Worm (Caenorhabditis elegans) whole organism, L4 larva: Measurements from ENCODE around the gene cdl-1.

Source experiments
- F49E8.2 ChIP-seq: sonication (generic microtip); optimal IDR thresholded peaks from 2 replicates; lab custom pipeline; 2016; ENCODE audit warnings: missing compliant biosample characterization, mild to moderate bottlenecking, missing genetic modification characterization, borderline replicate concordance
- Y75B8A.6 ChIP-seq: fragments of 200-800 bp; sonication (Bioruptor generic); IDR thresholded peaks from 2 replicates; pipeline ENCODE4 v1.3.6; 2022; ENCODE audit warnings: missing genetic modification reagents, missing genetic modification characterization, missing compliant biosample characterization
- ZK337.2 ChIP-seq: fragments of 200-800 bp; sonication (Bioruptor generic); IDR thresholded peaks from 2 replicates; pipeline ENCODE4 v1.3.6; 2022; ENCODE audit warnings: missing genetic modification reagents, missing genetic modification characterization, missing compliant biosample characterization
- ZK546.5 ChIP-seq, 2 experiments: sonication (generic microtip); optimal IDR thresholded peaks; 2 replicates each; lab custom pipeline; 2017; ENCODE audit warnings: missing biosample characterization in 2 of 2, missing genetic modification characterization in 2 of 2
- aha-1 ChIP-seq: fragments of 150-350 bp; peaks from one replicate; lab custom pipeline; 2014; ENCODE audit warnings: missing biosample characterization, missing genetic modification characterization
- arid-1 ChIP-seq: fragments of 200-800 bp; sonication (Bioruptor generic); conservative IDR thresholded peaks from 2 replicates; pipeline ENCODE4 v1.3.6; 2022; ENCODE audit warnings: missing genetic modification reagents, missing genetic modification characterization, missing compliant biosample characterization
- ceh-28 ChIP-seq: fragments of 150-350 bp; optimal IDR thresholded peaks from 2 replicates; lab custom pipeline; 2014; ENCODE audit warnings: missing biosample characterization, missing genetic modification reagents, missing genetic modification characterization
- ceh-62 ChIP-seq: sonication (generic microtip); optimal IDR thresholded peaks from 2 replicates; lab custom pipeline; 2017; ENCODE audit warnings: missing biosample characterization, missing genetic modification characterization
- ceh-82 ChIP-seq: sonication (generic microtip); optimal IDR thresholded peaks from 2 replicates; lab custom pipeline; 2017; ENCODE audit warnings: missing biosample characterization, missing genetic modification characterization
- ces-1 ChIP-seq: fragments of 150-350 bp; sonication (generic microtip); optimal IDR thresholded peaks from 4 replicates; lab custom pipeline; 2014; ENCODE audit warnings: missing biosample characterization, missing genetic modification reagents, missing genetic modification characterization
- ctbp-1 ChIP-seq: fragments of 200-800 bp; sonication (Bioruptor generic); IDR thresholded peaks from 2 replicates; pipeline ENCODE4 v1.3.6; 2022; ENCODE audit warnings: missing genetic modification reagents, missing genetic modification characterization, missing compliant biosample characterization
- fkh-10 ChIP-seq: fragments of 150-350 bp; optimal IDR thresholded peaks from 2 replicates; lab custom pipeline; 2014; ENCODE audit warnings: missing biosample characterization, missing genetic modification reagents, missing genetic modification characterization
- lin-13 ChIP-seq: fragments of 150-350 bp; optimal IDR thresholded peaks from 2 replicates; lab custom pipeline; 2014; ENCODE audit warnings: missing biosample characterization, missing genetic modification reagents, missing genetic modification characterization
- lin-29 ChIP-seq: fragments of 200-800 bp; sonication (Bioruptor generic); IDR thresholded peaks from 2 replicates; pipeline ENCODE4 v1.3.6; 2022; ENCODE audit warnings: missing genetic modification reagents, missing genetic modification characterization, missing compliant biosample characterization
- lsy-2 ChIP-seq, 2 experiments: fragments of 150-350 bp in 1 of 2; sonication (generic microtip) in 1 of 2; optimal IDR thresholded peaks; 2 replicates each; lab custom pipeline; 2014 to 2017; ENCODE audit warnings: missing biosample characterization in 2 of 2, missing genetic modification characterization in 2 of 2
- mep-1 ChIP-seq: fragments of 150-350 bp; sonication (generic microtip); optimal IDR thresholded peaks from 3 replicates; lab custom pipeline; 2014; ENCODE audit warnings: missing biosample characterization, missing genetic modification characterization
- mes-2 ChIP-seq: sonication (generic microtip); optimal IDR thresholded peaks from 2 replicates; lab custom pipeline; 2016; ENCODE audit warnings: missing genotype, mild to moderate bottlenecking, missing genetic modification characterization, missing compliant biosample characterization; ENCODE audit not compliant: poor library complexity, severe bottlenecking
- mxl-2 ChIP-seq: fragments of 200-800 bp; sonication (Bioruptor generic); conservative IDR thresholded peaks from 2 replicates; pipeline ENCODE4 v1.3.6; 2022; ENCODE audit warnings: missing genetic modification reagents, missing genetic modification characterization, missing compliant biosample characterization
- mxl-3 ChIP-seq: fragments of 200-800 bp; sonication (Bioruptor generic); optimal IDR thresholded peaks from 2 replicates; lab custom pipeline; 2018; ENCODE audit warnings: mild to moderate bottlenecking, missing genetic modification characterization, missing compliant biosample characterization
- nhr-237 ChIP-seq: sonication (generic microtip); optimal IDR thresholded peaks from 2 replicates; lab custom pipeline; 2017; ENCODE audit warnings: missing biosample characterization, missing genetic modification characterization
- nhr-25 ChIP-seq: sonication (generic microtip); optimal IDR thresholded peaks from 2 replicates; lab custom pipeline; 2017; ENCODE audit warnings: missing genetic modification characterization, mild to moderate bottlenecking, missing compliant biosample characterization, antibody characterized with exemption, moderate library complexity, borderline replicate concordance; ENCODE audit not compliant: insufficient read depth
- php-3 ChIP-seq: fragments of 200-800 bp; sonication (Bioruptor generic); IDR thresholded peaks from 2 replicates; pipeline ENCODE4 v1.3.6; 2022; ENCODE audit warnings: missing genetic modification reagents, missing genetic modification characterization, missing compliant biosample characterization
- pqm-1 ChIP-seq: sonication (generic microtip); optimal IDR thresholded peaks from 2 replicates; lab custom pipeline; 2017; ENCODE audit warnings: missing biosample characterization, missing genetic modification characterization
- snpc-1.2 ChIP-seq: fragments of 200-800 bp; sonication (Bioruptor generic); IDR thresholded peaks from 2 replicates; pipeline ENCODE4 v1.3.6; 2022; ENCODE audit warnings: missing genetic modification reagents, missing genetic modification characterization, missing compliant biosample characterization
- unc-62 ChIP-seq, 3 experiments: fragments of 150-350 bp in 1 of 3; sonication (generic microtip); optimal IDR thresholded peaks in 2 of 3; peaks in 1 of 3; 1 replicate in 1 of 3; 2 replicates in 2 of 3; lab custom pipeline; 2014 to 2017; ENCODE audit warnings: missing biosample characterization in 3 of 3, missing genetic modification characterization in 3 of 3, missing genetic modification reagents in 3 of 3, missing genotype in 1 of 3
- zip-2 ChIP-seq: fragments of 150-350 bp; optimal IDR thresholded peaks from 2 replicates; lab custom pipeline; 2014; ENCODE audit warnings: missing biosample characterization, missing genetic modification characterization
- ztf-7 ChIP-seq: fragments of 150-350 bp; optimal IDR thresholded peaks from 2 replicates; lab custom pipeline; 2014; ENCODE audit warnings: missing biosample characterization, missing genetic modification characterization

Gene cdl-1

DNA sequence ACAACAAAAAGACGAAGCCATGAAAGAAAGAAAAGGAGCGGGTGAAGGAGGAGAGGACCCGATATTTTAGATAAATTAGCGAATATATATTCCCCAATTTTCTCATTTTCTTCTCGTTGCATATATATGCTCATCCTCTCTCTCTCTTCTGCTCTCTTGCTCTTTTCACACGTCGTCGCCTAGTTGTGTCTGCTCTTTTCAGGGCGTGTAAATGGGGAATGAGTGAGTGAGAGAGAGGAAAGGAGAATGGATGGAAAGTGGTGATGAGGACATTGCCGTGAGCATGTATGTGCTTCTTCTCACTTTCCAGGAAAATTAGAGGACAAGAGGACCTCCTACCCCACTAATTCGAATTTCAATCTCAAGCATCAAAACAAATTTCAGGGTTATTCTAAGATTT is 29.8 kb upstream of the cdl-1 start:
- TF ChIP-seq aha-1 (tag; lab: Kevin White, UChicago): no peak

DNA sequence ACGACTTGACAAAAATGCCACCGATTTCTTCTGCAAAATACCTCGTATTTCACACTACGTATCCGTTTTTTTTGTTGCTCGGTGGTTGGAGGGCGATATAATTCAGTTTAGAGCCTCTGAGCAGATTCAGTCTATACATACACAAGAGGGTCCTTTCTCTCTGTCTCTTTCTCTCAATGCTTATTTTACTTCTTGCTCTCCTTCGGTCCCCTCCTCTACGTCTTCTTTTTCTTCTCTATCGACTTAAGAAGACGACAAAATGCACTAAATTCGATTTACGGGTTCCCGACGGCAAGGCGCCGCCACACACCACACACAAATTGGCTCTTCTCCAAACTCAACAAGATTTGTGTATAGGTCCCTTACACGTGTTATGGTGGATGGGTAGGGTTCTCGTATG is 26.3 kb upstream of the cdl-1 start:
- TF ChIP-seq nhr-237: no peak
- no peak for TF ChIP-seq snpc-1.2 (GFP tag; lab: Robert Waterston, UW)
- TF ChIP-seq fkh-10: peak; percentile 86
- peak; percentile 88 for TF ChIP-seq ces-1
- peak; percentile 73 for TF ChIP-seq ctbp-1
- peak in 1 of 2 experiments; percentile 14 for TF ChIP-seq lsy-2 (tag; optimal IDR thresholded peaks at IDR 0.05; lab: Kevin White, UChicago)
- TF ChIP-seq aha-1 (tag; lab: Kevin White, UChicago): peak; percentile 26

DNA sequence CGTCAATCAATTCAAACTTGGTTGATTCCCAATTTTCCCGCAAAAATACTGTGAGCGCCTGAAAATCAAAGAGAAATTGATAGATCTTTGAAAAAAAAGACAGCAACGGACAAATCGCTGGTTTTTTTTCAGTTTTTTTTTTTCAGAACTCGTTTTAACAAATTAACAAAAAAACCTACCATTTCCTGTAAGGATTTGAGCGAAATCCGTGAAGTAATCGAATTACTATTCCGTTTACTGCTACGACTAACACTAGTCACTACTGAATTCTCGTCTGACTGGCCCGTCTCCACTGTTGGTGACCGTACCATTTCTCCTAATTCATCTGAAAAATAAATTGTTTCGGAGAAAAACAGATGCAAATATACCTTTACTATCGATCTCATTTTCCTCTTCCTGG is 25.8 kb upstream of the cdl-1 start:
- TF ChIP-seq ZK546.5 (tag; optimal IDR thresholded peaks at IDR 0.05; lab: Kevin White, UChicago): no peak
- peak; percentile 92 for TF ChIP-seq aha-1 (tag; lab: Kevin White, UChicago)
- TF ChIP-seq unc-62 (GFP tag; optimal IDR thresholded peaks at IDR 0.05 in 1 of 2; lab: Kevin White, UChicago): peak in 1 of 2 experiments; percentile 10
- TF ChIP-seq unc-62 (tag; optimal IDR thresholded peaks at IDR 0.05; lab: Kevin White, UChicago): no peak

DNA sequence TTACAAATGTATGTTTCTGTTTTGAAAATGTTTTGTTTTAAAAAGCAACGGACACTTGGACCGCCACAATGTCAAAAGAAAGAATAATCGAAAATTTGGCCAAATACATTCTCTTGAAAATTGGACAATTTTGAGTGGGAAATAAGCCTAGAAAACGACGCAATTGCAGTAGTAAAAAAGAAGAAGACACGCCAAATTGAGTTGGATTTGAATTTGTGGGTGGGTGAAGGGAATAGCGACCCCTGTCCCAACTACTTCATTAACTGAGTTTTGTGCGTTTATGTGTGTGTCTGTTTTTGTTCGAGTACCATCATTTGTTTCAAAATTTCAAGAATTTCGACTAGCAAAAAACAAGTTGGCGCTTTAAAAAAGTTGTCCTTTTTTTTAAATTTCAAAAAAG is 24.5 kb upstream of the cdl-1 start:
- peak in 1 of 2 experiments; percentile 22 for TF ChIP-seq unc-62 (GFP tag; optimal IDR thresholded peaks at IDR 0.05 in 1 of 2; lab: Kevin White, UChicago)
- TF ChIP-seq unc-62 (tag; optimal IDR thresholded peaks at IDR 0.05; lab: Kevin White, UChicago): no peak
- no peak for TF ChIP-seq aha-1 (tag; lab: Kevin White, UChicago)
- no peak for TF ChIP-seq lin-29 (GFP tag; lab: Robert Waterston, UW)

DNA sequence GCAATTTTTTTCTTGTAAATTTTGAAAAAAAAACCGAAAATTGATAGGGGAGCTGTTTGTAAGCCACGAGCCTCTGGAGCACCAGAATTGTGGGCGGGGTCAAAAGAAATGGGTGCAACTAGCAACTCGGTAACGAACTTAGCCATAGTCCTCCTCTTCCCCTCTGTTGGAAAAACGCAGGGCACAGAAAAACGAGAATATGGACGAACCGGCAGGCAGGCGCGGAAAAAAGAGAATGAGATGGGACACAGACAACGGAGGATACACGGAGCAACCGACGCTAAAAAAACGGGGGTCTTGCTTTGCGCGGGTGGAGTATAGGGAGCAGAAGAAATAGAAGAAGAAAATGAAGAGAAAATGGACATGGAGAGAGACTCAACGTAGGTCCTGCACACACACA is 23.6 kb upstream of the cdl-1 start:
- TF ChIP-seq ceh-28 (tag; lab: Kevin White, UChicago): no peak
- TF ChIP-seq Y75B8A.6 (GFP tag; lab: Robert Waterston, UW): no peak
- peak; percentile 68; the same call in 1 of the 2 replicates for TF ChIP-seq ctbp-1
- TF ChIP-seq lsy-2 (tag; optimal IDR thresholded peaks at IDR 0.05; lab: Kevin White, UChicago): no peak
- peak; percentile 86 for TF ChIP-seq aha-1 (tag; lab: Kevin White, UChicago)
- TF ChIP-seq nhr-25 (tag; lab: Kevin White, UChicago): no peak
- TF ChIP-seq fkh-10: peak; percentile 70
- peak; percentile 31 for TF ChIP-seq ces-1
- no peak for TF ChIP-seq mes-2 (tag; lab: Kevin White, UChicago)

DNA sequence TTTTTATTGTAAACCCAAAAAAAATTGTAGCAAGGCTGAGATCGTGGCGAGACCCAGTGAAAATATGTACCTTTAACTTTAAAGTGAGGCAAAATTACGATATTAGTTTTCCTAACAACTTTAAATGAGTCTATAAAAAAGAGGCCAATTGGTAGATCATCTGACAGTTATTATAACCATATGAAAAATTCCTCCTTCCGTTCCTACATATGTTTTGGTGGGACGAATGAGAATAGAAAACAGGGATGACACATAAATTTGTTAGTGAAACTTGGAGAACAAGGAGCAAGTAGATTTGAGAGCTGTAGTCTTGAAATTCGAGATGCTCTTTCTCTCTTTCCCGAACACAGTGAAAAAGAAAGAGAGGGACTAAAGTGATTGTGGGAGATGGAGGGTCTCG is 20.0 kb upstream of the cdl-1 start:
- TF ChIP-seq aha-1 (tag; lab: Kevin White, UChicago) (peak; percentile 91), mep-1 (tag; lab: Kevin White, UChicago) (no peak)
- TF ChIP-seq, all 104 proteins: peak for 1

ce11 chrII:10766773-10767172 is 18.5 kb upstream of the cdl-1 start:
- TF ChIP-seq ceh-62: no peak
- TF ChIP-seq zip-2: no peak
- no peak for TF ChIP-seq lin-13 (GFP tag; lab: Kevin White, UChicago)
- TF ChIP-seq ztf-7 (tag; lab: Kevin White, UChicago): no peak
- TF ChIP-seq lin-29 (GFP tag; lab: Robert Waterston, UW): no peak
- TF ChIP-seq ceh-82 (tag; lab: Kevin White, UChicago): no peak
- no peak for TF ChIP-seq pqm-1 (tag; lab: Kevin White, UChicago)
- no peak for TF ChIP-seq ZK337.2 (GFP tag; lab: Robert Waterston, UW)
- TF ChIP-seq F49E8.2 (tag; lab: Kevin White, UChicago): no peak
- TF ChIP-seq arid-1 (GFP tag; lab: Robert Waterston, UW): no peak
- TF ChIP-seq php-3: no peak
- no peak for TF ChIP-seq mxl-3 (GFP tag; lab: Kevin White, UChicago)
- no peak for TF ChIP-seq mxl-2 (GFP tag; lab: Robert Waterston, UW)
